Worm (Caenorhabditis elegans): Measurements from ENCODE around the gene ckb-2.

- no peak for TF ChIP-seq tab-1 (GFP tag; IDR thresholded peaks at IDR 0.05)
- TF ChIP-seq med-1 (GFP tag; optimal IDR thresholded peaks at IDR 0.05; ENCODE audit: insufficient read depth): no peak
- 0 out of 2 replicates have a peak, but pooled peaks have one; percentile 44 for TF ChIP-seq flt-1 (GFP tag; IDR thresholded peaks at IDR 0.05)
- no peak for TF ChIP-seq ztf-29 (GFP tag; IDR thresholded peaks at IDR 0.05)
Observed at ce11 chrIII:4356384-4356783, 11.4 kb upstream of the ckb-2 start, which contains the start of gene mnp-1.
